Worm (Caenorhabditis elegans): Measurements from ENCODE around the gene apb-1.

DNA sequence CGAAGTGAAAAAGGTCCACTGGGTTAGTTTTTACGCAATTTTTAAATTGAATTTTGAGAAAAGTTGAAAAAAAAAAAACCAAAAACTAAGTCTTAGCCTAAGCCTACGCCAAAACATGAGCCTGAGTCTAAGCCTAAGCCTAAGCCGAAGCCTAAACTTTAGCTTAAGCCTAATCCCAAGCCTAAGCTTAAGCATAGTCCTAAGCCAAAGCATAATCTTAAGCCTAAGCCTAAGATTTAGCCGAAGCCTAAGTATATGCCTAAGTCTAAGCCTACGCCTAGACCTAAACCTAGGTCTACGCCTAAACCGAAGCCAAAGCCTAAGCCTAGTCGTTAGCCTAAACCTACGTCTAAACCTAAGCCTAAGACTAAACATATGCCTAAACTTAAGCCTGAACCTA, 44.8 kb upstream of the apb-1 start:
- TF ChIP-seq aha-1 (tag) = no peak
- no peak for TF ChIP-seq nhr-42 (GFP tag; IDR thresholded peaks at IDR 0.05)
- TF ChIP-seq hif-1 (tag; optimal IDR thresholded peaks at IDR 0.05) = no peak
- no peak for TF ChIP-seq ceh-28 (tag; optimal IDR thresholded peaks at IDR 0.05)
